Fruit fly (Drosophila melanogaster) whole organism, adult: ENCODE data around the gene Sap30.
A peak's percentile ranks its signal among the peaks of the same experiment; 100 is the strongest.

Source experiments
- CG11617 ChIP-seq: fragments of 200-800 bp; sonication (Bioruptor generic); optimal IDR thresholded peaks from 2 replicates; lab custom pipeline; 2017; ENCODE audit warnings: mild to moderate bottlenecking, missing biosample characterization, missing genetic modification reagents, missing genetic modification characterization
- CG14711 ChIP-seq: fragments of 200-800 bp; sonication (Bioruptor generic); optimal IDR thresholded peaks from 2 replicates; lab custom pipeline; 2018; ENCODE audit warnings: missing biosample characterization, mild to moderate bottlenecking, missing genetic modification characterization, moderate library complexity
- CG5204 ChIP-seq: fragments of 200-800 bp; sonication (Bioruptor generic); optimal IDR thresholded peaks from 2 replicates; lab custom pipeline; 2016; ENCODE audit warnings: missing biosample characterization, missing genetic modification characterization
- CG7045 ChIP-seq: fragments of 200-800 bp; sonication (Bioruptor generic); optimal IDR thresholded peaks from 2 replicates; lab custom pipeline; 2017; ENCODE audit warnings: missing biosample characterization, mild to moderate bottlenecking, missing genetic modification characterization
- bab1 ChIP-seq: fragments of 200-800 bp; sonication (Bioruptor generic); optimal IDR thresholded peaks from 3 replicates; lab custom pipeline; 2019; ENCODE audit warnings: missing biosample characterization, mild to moderate bottlenecking, missing genetic modification characterization, moderate library complexity
- cic ChIP-seq: fragments of 200-800 bp; sonication (Bioruptor generic); optimal IDR thresholded peaks from 2 replicates; lab custom pipeline; 2017; ENCODE audit warnings: missing biosample characterization, mild to moderate bottlenecking, missing genetic modification characterization, moderate library complexity
- cnc ChIP-seq, 2 experiments: fragments of >200 bp; optimal IDR thresholded peaks; 2 replicates each; lab custom pipeline; 2017
- kay ChIP-seq: fragments of 200-800 bp; sonication (Bioruptor generic); peaks from one replicate; lab custom pipeline; 2016; ENCODE audit warnings: missing biosample characterization, missing genetic modification characterization, borderline replicate concordance
- ovo ChIP-seq: fragments of 200-800 bp; sonication (Bioruptor generic); optimal IDR thresholded peaks from 2 replicates; lab custom pipeline; 2016; ENCODE audit warnings: missing biosample characterization, missing genetic modification characterization
- pad ChIP-seq: fragments of 200-800 bp; sonication (Bioruptor generic); optimal IDR thresholded peaks from 3 replicates; lab custom pipeline; 2017; ENCODE audit warnings: missing biosample characterization, missing genetic modification characterization, mild to moderate bottlenecking, moderate library complexity, missing genetic modification reagents

DNA sequence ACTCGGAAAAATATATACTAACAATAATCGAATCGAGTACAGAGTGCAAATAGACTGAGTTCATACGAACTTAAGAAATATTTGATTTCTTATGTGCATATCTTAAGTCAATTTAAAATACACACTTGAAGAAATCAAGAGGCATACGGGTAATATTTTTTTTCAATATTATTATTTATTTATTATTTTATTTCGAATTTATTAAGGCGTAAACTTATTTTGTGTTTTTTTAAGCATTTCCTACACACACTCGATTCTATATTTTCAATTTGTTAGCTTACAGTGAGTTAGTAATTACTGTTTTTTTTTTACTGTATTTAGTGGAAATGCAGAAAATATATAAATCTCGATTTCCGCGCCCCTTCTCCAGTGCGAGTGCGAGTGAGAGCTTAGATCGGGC lies 26.1 kb downstream of the Sap30 start:
- TF ChIP-seq ovo (GFP tag; lab: Kevin White, UChicago): no peak
- no peak for TF ChIP-seq cnc (optimal IDR thresholded peaks at IDR 0.05; lab: Kevin White, UChicago)
- peak; percentile 5 for TF ChIP-seq bab1 (GFP tag; lab: Kevin White, UChicago)
- no peak for TF ChIP-seq CG14711 (tag; lab: Kevin White, UChicago)
- TF ChIP-seq CG7045 (GFP tag; lab: Kevin White, UChicago): no peak
- TF ChIP-seq pad (GFP tag; lab: Kevin White, UChicago): no peak
- no peak for TF ChIP-seq CG5204
- TF ChIP-seq cic: no peak
- TF ChIP-seq kay (GFP tag; lab: Kevin White, UChicago): no peak
- no peak for TF ChIP-seq CG11617 (GFP tag; lab: Kevin White, UChicago)
